Fruit fly (Drosophila melanogaster): ENCODE data around the gene Cpr72Ea.

Gene Cpr72Ea

DNA sequence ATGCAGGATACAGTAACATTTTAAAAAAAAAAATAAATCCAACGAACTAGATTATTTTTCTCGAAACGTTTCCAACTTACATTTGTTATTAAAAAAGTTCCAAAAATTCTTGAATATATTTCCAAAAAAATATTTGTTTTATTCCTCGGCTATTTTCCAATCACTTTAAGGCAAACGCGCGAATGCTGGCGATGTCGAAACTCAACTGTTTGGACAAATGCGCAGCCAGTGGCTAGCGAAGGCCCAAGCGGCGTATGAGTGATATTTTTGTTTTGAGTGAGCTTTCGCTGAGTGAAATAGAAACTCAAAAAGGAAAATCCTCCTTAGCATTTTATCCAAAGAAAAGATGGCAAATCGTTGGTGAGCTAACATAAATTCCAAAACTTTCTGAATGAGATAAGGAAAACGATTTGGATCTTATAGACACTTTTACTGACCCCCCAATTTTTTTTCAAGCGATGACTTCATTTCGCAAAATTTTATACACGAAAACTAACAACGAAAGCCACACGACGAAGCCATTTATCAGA lies 3.1 kb upstream of the Cpr72Ea start, which contains the start of gene ringer:
Gene ringer, minus strand, starts transcription at position 210 of the 530 bp plus-strand sequence.
- TF ChIP-seq lab (GFP tag; optimal IDR thresholded peaks at IDR 0.05), result peak; percentile 12
- peak; percentile 9 for TF ChIP-seq ftz-f1 (GFP tag; optimal IDR thresholded peaks at IDR 0.05)
- peak; percentile 47; the same call in 1 of the 2 replicates for TF ChIP-seq rib (GFP tag; IDR thresholded peaks at IDR 0.05)
- TF ChIP-seq CG9797 (GFP tag; optimal IDR thresholded peaks at IDR 0.05), result no peak
- TF ChIP-seq Fer3 (tag; optimal IDR thresholded peaks at IDR 0.05), result peak; percentile 6
- no peak for TF ChIP-seq MTF-1 (GFP tag; optimal IDR thresholded peaks at IDR 0.05; ENCODE audit: borderline replicate concordance)
- TF ChIP-seq peb (GFP tag; IDR thresholded peaks at IDR 0.05), result no peak
- no peak for TF ChIP-seq CG11398 (GFP tag; optimal IDR thresholded peaks at IDR 0.05)
- peak; percentile 16 for TF ChIP-seq CG2678 (tag; optimal IDR thresholded peaks at IDR 0.05)
- TF ChIP-seq Jarid2 (GFP tag; optimal IDR thresholded peaks at IDR 0.05), result peak; percentile 29
- peak; percentile 9 for TF ChIP-seq CG10543 (GFP tag; optimal IDR thresholded peaks at IDR 0.05)
- TF ChIP-seq CG32532 (GFP tag; IDR thresholded peaks at IDR 0.05), result peak; percentile 34; the same call in 1 of the 2 replicates
- TF ChIP-seq ato (GFP tag; IDR thresholded peaks at IDR 0.05; ENCODE audit: partially characterized antibody), result no peak
- peak; percentile 8 for TF ChIP-seq CG12659 (GFP tag; optimal IDR thresholded peaks at IDR 0.05)
- TF ChIP-seq sob (GFP tag; IDR thresholded peaks at IDR 0.05), result 0 out of 2 replicates have a peak, but pooled peaks have one; percentile 21
- TF ChIP-seq dmrt11E (tag; optimal IDR thresholded peaks at IDR 0.05), result no peak
- peak; percentile 21; the same call in 1 of the 2 replicates for TF ChIP-seq Bgb (GFP tag; IDR thresholded peaks at IDR 0.05; ENCODE audit: partially characterized antibody)
- no peak for TF ChIP-seq bigmax (GFP tag; optimal IDR thresholded peaks at IDR 0.05)
- peak; percentile 31 for TF ChIP-seq lilli (GFP tag; optimal IDR thresholded peaks at IDR 0.05)
- 0 out of 2 replicates have a peak, but pooled peaks have one; percentile 39 for TF ChIP-seq slbo (GFP tag; IDR thresholded peaks at IDR 0.05)
- no peak for TF ChIP-seq CG33557 (GFP tag; optimal IDR thresholded peaks at IDR 0.05)
- no peak for TF ChIP-seq CG5180 (GFP tag; optimal IDR thresholded peaks at IDR 0.05)
- TF ChIP-seq Deaf1 (tag; optimal IDR thresholded peaks at IDR 0.05), result peak; percentile 65
- no peak for TF ChIP-seq exex (tag; optimal IDR thresholded peaks at IDR 0.05)
- no peak for TF ChIP-seq h (optimal IDR thresholded peaks at IDR 0.05)
- TF ChIP-seq prd (optimal IDR thresholded peaks at IDR 0.05), result no peak
- no peak for TF ChIP-seq prd (GFP tag; IDR thresholded peaks at IDR 0.05)
- peak; percentile 58 for TF ChIP-seq Med (GFP tag)
- TF ChIP-seq Nf-YA (GFP tag; IDR thresholded peaks at IDR 0.05), result no peak
- no peak for TF ChIP-seq CG10267 (tag; optimal IDR thresholded peaks at IDR 0.05)
- TF ChIP-seq Bteb2 (GFP tag; optimal IDR thresholded peaks at IDR 0.05), result no peak
- peak; percentile 48 for TF ChIP-seq Hmr (GFP tag; optimal IDR thresholded peaks at IDR 0.05)
- peak; percentile 8; the same call in 1 of the 2 replicates for TF ChIP-seq Adf1 (GFP tag; IDR thresholded peaks at IDR 0.05)
- no peak for TF ChIP-seq gt (GFP tag; IDR thresholded peaks at IDR 0.05)
- TF ChIP-seq Meics (GFP tag; optimal IDR thresholded peaks at IDR 0.05), result peak; percentile 33
- no peak for TF ChIP-seq Sox100B (GFP tag; optimal IDR thresholded peaks at IDR 0.05)
- TF ChIP-seq CG2120 (GFP tag; optimal IDR thresholded peaks at IDR 0.05), result peak; percentile 29
- no peak for TF ChIP-seq CG30403 (GFP tag; optimal IDR thresholded peaks at IDR 0.05)
- no peak for TF ChIP-seq CG3065 (GFP tag; optimal IDR thresholded peaks at IDR 0.05)
- TF ChIP-seq HHEX (GFP tag; optimal IDR thresholded peaks at IDR 0.05), result peak; percentile 34
- TF ChIP-seq Atf6 (GFP tag; IDR thresholded peaks at IDR 0.05), result no peak
- peak; percentile 27 for TF ChIP-seq CG3281 (GFP tag; optimal IDR thresholded peaks at IDR 0.05)
- peak; percentile 35 for TF ChIP-seq CG34376 (GFP tag; optimal IDR thresholded peaks at IDR 0.05)
- TF ChIP-seq oc (tag; optimal IDR thresholded peaks at IDR 0.05), result no peak
- no peak for TF ChIP-seq CG8290 (GFP tag; optimal IDR thresholded peaks at IDR 0.05)
- peak in 1 of 2 experiments; percentile 52 for TF ChIP-seq CG8290 (tag; optimal IDR thresholded peaks at IDR 0.05)
- TF ChIP-seq CG12071 (GFP tag; optimal IDR thresholded peaks at IDR 0.05), result peak; percentile 0
- TF ChIP-seq caup (GFP tag; optimal IDR thresholded peaks at IDR 0.05; ENCODE audit: severe bottlenecking), result peak; percentile 1
- TF ChIP-seq Dek (tag; optimal IDR thresholded peaks at IDR 0.05), result peak; percentile 23
- TF ChIP-seq Fer1 (GFP tag; optimal IDR thresholded peaks at IDR 0.05), result peak; percentile 14
